Fruit fly (Drosophila melanogaster) whole organism, embryonic: ENCODE measurements around the gene Prx5.

Experiments used
- Abd-B ChIP-seq: fragments of 200-800 bp; sonication (Bioruptor generic); optimal IDR thresholded peaks from 2 replicates; lab custom pipeline; 2018; ENCODE audit warnings: missing biosample characterization, mild to moderate bottlenecking, missing genetic modification characterization, moderate library complexity
- B-H2 ChIP-seq: fragments of 200-800 bp; sonication (Bioruptor generic); optimal IDR thresholded peaks from 2 replicates; lab custom pipeline; 2018; ENCODE audit warnings: missing biosample characterization, mild to moderate bottlenecking, missing genetic modification characterization
- Bteb2 ChIP-seq: fragments of 200-800 bp; sonication (Bioruptor generic); optimal IDR thresholded peaks from 2 replicates; lab custom pipeline; 2016; ENCODE audit warnings: missing biosample characterization, missing genetic modification characterization
- CG10431 ChIP-seq: fragments of 200-800 bp; sonication (Bioruptor generic); optimal IDR thresholded peaks from 3 replicates; lab custom pipeline; 2018; ENCODE audit warnings: missing biosample characterization, mild to moderate bottlenecking, missing genetic modification characterization
- CG10979 ChIP-seq: fragments of 200-800 bp; sonication (Bioruptor generic); optimal IDR thresholded peaks from 2 replicates; lab custom pipeline; 2018; ENCODE audit warnings: missing biosample characterization, mild to moderate bottlenecking, missing genetic modification characterization, moderate library complexity
- CG11456 ChIP-seq: fragments of 200-800 bp; sonication (Bioruptor generic); IDR thresholded peaks from 3 replicates; pipeline ENCODE4 v1.3.6; 2022; ENCODE audit warnings: missing biosample characterization, missing genetic modification characterization
- CG11504 ChIP-seq: fragments of 200-800 bp; sonication (Bioruptor generic); optimal IDR thresholded peaks from 3 replicates; lab custom pipeline; 2019; ENCODE audit warnings: missing biosample characterization, mild to moderate bottlenecking, missing genetic modification characterization, moderate library complexity
- CG12299 ChIP-seq: fragments of 200-800 bp; sonication (Bioruptor generic); optimal IDR thresholded peaks from 2 replicates; lab custom pipeline; 2018; ENCODE audit warnings: missing biosample characterization, mild to moderate bottlenecking, missing genetic modification characterization
- CG14965 ChIP-seq: fragments of 200-800 bp; sonication (Bioruptor generic); optimal IDR thresholded peaks from 2 replicates; lab custom pipeline; 2016; ENCODE audit warnings: missing biosample characterization, missing genetic modification characterization, borderline replicate concordance
- CG1529 ChIP-seq: fragments of 200-800 bp; sonication (Bioruptor generic); optimal IDR thresholded peaks from 3 replicates; lab custom pipeline; 2018; ENCODE audit warnings: missing biosample characterization, missing genetic modification characterization
- CG15601 ChIP-seq: fragments of 200-800 bp; sonication (Bioruptor generic); optimal IDR thresholded peaks from 3 replicates; lab custom pipeline; 2019; ENCODE audit warnings: missing biosample characterization, mild to moderate bottlenecking, missing genetic modification characterization, moderate library complexity
- CG1602 ChIP-seq: fragments of 200-800 bp; sonication (Bioruptor generic); optimal IDR thresholded peaks from 3 replicates; lab custom pipeline; 2016; ENCODE audit warnings: missing biosample characterization, missing genetic modification characterization
- CG18011 ChIP-seq: fragments of 200-800 bp; sonication (Bioruptor generic); optimal IDR thresholded peaks from 2 replicates; lab custom pipeline; 2017; ENCODE audit warnings: missing biosample characterization, missing genetic modification characterization, mild to moderate bottlenecking, moderate library complexity, missing genotype
- CG34224 ChIP-seq: fragments of 200-800 bp; sonication (Bioruptor generic); IDR thresholded peaks from 3 replicates; pipeline ENCODE4 v1.3.6; 2022; ENCODE audit warnings: missing biosample characterization, missing genetic modification characterization; ENCODE audit not compliant: partially characterized antibody
- CG3847 ChIP-seq: fragments of 200-800 bp; sonication (Bioruptor generic); IDR thresholded peaks from 2 replicates; pipeline ENCODE4 v1.3.6; 2022; ENCODE audit warnings: missing biosample characterization, missing genetic modification characterization
- CG6683 ChIP-seq: fragments of 200-800 bp; sonication (Bioruptor generic); optimal IDR thresholded peaks from 2 replicates; lab custom pipeline; 2017; ENCODE audit warnings: missing biosample characterization, mild to moderate bottlenecking, missing genetic modification characterization, missing genetic modification reagents
- CG8359 ChIP-seq: fragments of 200-800 bp; sonication (Bioruptor generic); optimal IDR thresholded peaks from 2 replicates; lab custom pipeline; 2017; ENCODE audit warnings: missing biosample characterization, mild to moderate bottlenecking, missing genetic modification characterization, borderline replicate concordance
- CG9797 ChIP-seq: fragments of 200-800 bp; sonication (Bioruptor generic); optimal IDR thresholded peaks from 3 replicates; lab custom pipeline; 2018; ENCODE audit warnings: missing biosample characterization, mild to moderate bottlenecking, missing genetic modification characterization
- Chrac-16 ChIP-seq: fragments of 200-800 bp; sonication (Bioruptor generic); optimal IDR thresholded peaks from 3 replicates; lab custom pipeline; 2016; ENCODE audit warnings: missing biosample characterization, missing genetic modification characterization
- Dll ChIP-seq: fragments of 200-800 bp; sonication (Bioruptor generic); IDR thresholded peaks from 4 replicates; pipeline ENCODE4 v1.3.6; 2022; ENCODE audit warnings: missing biosample characterization, missing genetic modification characterization; ENCODE audit not compliant: partially characterized antibody
- Ets97D ChIP-seq: fragments of 200-800 bp; sonication (Bioruptor generic); optimal IDR thresholded peaks from 3 replicates; lab custom pipeline; 2016; ENCODE audit warnings: missing biosample characterization, missing genetic modification characterization
- Gug ChIP-seq: fragments of 200-800 bp; sonication (Bioruptor generic); IDR thresholded peaks from 4 replicates; pipeline ENCODE4 v1.3.6; 2022; ENCODE audit warnings: missing biosample characterization, missing genetic modification characterization
- HLH54F ChIP-seq: fragments of 200-800 bp; sonication (Bioruptor generic); optimal IDR thresholded peaks from 3 replicates; lab custom pipeline; 2016; ENCODE audit warnings: missing biosample characterization, missing genetic modification characterization
- Hr3 ChIP-seq: fragments of 200-800 bp; sonication (Bioruptor generic); optimal IDR thresholded peaks from 3 replicates; lab custom pipeline; 2016; ENCODE audit warnings: missing biosample characterization, missing genetic modification characterization
- Oli ChIP-seq: fragments of 200-800 bp; sonication (Bioruptor generic); optimal IDR thresholded peaks from 2 replicates; lab custom pipeline; 2018; ENCODE audit warnings: missing biosample characterization, mild to moderate bottlenecking, missing genetic modification characterization, moderate library complexity
- Opbp ChIP-seq: fragments of 200-800 bp; sonication (Bioruptor generic); IDR thresholded peaks from 3 replicates; pipeline ENCODE4 v1.3.6; 2022; ENCODE audit warnings: missing biosample characterization, missing genetic modification characterization; ENCODE audit not compliant: partially characterized antibody
- Pdp1 ChIP-seq, 2 experiments: fragments of 200-800 bp; sonication (Bioruptor generic); optimal IDR thresholded peaks; 3 replicates each; lab custom pipeline; 2016; ENCODE audit warnings: missing biosample characterization in 2 of 2, missing genetic modification characterization in 2 of 2, mild to moderate bottlenecking in 1 of 2, moderate library complexity in 1 of 2
- Ravus ChIP-seq: fragments of 200-800 bp; sonication (Bioruptor generic); IDR thresholded peaks from 2 replicates; pipeline ENCODE4 v1.3.6; 2022; ENCODE audit warnings: missing biosample characterization, missing genetic modification characterization
- Spps ChIP-seq: fragments of 200-800 bp; sonication (Bioruptor generic); optimal IDR thresholded peaks from 2 replicates; lab custom pipeline; 2018; ENCODE audit warnings: missing biosample characterization, mild to moderate bottlenecking, missing genetic modification characterization
- Ssrp ChIP-seq: fragments of 200-800 bp; sonication (Bioruptor generic); optimal IDR thresholded peaks from 2 replicates; lab custom pipeline; 2018; ENCODE audit warnings: missing biosample characterization, mild to moderate bottlenecking, missing genetic modification characterization, moderate library complexity
- bigmax ChIP-seq: fragments of 200-800 bp; sonication (Bioruptor generic); optimal IDR thresholded peaks from 2 replicates; lab custom pipeline; 2018; ENCODE audit warnings: missing biosample characterization, mild to moderate bottlenecking, missing genetic modification characterization
- cad ChIP-seq: fragments of >200 bp; optimal IDR thresholded peaks from 2 replicates; lab custom pipeline; 2017; ENCODE audit warnings: missing biosample characterization, missing genetic modification characterization
- cato ChIP-seq: fragments of 200-800 bp; sonication (Bioruptor generic); optimal IDR thresholded peaks from 2 replicates; lab custom pipeline; 2016; ENCODE audit warnings: missing biosample characterization, missing genetic modification characterization, borderline replicate concordance
- chif ChIP-seq, 2 experiments: fragments of 200-800 bp; sonication (Bioruptor generic); optimal IDR thresholded peaks; 3 replicates each; lab custom pipeline; 2016; ENCODE audit warnings: missing biosample characterization in 2 of 2, missing genetic modification characterization in 2 of 2
- chinmo ChIP-seq: fragments of 200-800 bp; sonication (Bioruptor generic); IDR thresholded peaks from 4 replicates; pipeline ENCODE4 v1.3.6; 2022; ENCODE audit warnings: missing biosample characterization, missing genetic modification characterization; ENCODE audit not compliant: partially characterized antibody
- cwo ChIP-seq: fragments of 200-800 bp; sonication (Bioruptor generic); optimal IDR thresholded peaks from 3 replicates; lab custom pipeline; 2017; ENCODE audit warnings: missing biosample characterization, missing genetic modification characterization, mild to moderate bottlenecking, moderate library complexity, missing genetic modification reagents
- danr ChIP-seq: fragments of 200-800 bp; sonication (Bioruptor generic); IDR thresholded peaks from 2 replicates; pipeline ENCODE4 v1.3.6; 2022; ENCODE audit warnings: missing biosample characterization, missing genetic modification characterization
- ftz-f1 ChIP-seq: fragments of 200-800 bp; sonication (Bioruptor generic); optimal IDR thresholded peaks from 2 replicates; lab custom pipeline; 2016; ENCODE audit warnings: missing biosample characterization, missing genetic modification characterization
- fu2 ChIP-seq: fragments of 200-800 bp; sonication (Bioruptor generic); optimal IDR thresholded peaks from 2 replicates; lab custom pipeline; 2016; ENCODE audit warnings: missing biosample characterization, missing genetic modification characterization
- gro ChIP-seq: fragments of 200-800 bp; sonication (Bioruptor generic); optimal IDR thresholded peaks from 2 replicates; lab custom pipeline; 2016; ENCODE audit warnings: missing biosample characterization, missing genetic modification characterization
- maf-S ChIP-seq: fragments of 200-800 bp; sonication (Bioruptor generic); optimal IDR thresholded peaks from 2 replicates; lab custom pipeline; 2016; ENCODE audit warnings: missing biosample characterization, missing genetic modification characterization
- org-1 ChIP-seq: fragments of 200-800 bp; sonication (Bioruptor generic); optimal IDR thresholded peaks from 2 replicates; lab custom pipeline; 2017; ENCODE audit warnings: missing biosample characterization, missing genetic modification characterization
- peb ChIP-seq: fragments of 200-800 bp; sonication (Bioruptor generic); IDR thresholded peaks from 2 replicates; pipeline ENCODE4 v1.3.6; 2022; ENCODE audit warnings: missing biosample characterization, missing genetic modification characterization
- pnt ChIP-seq: fragments of 200-800 bp; sonication (Bioruptor generic); optimal IDR thresholded peaks from 3 replicates; lab custom pipeline; 2016; ENCODE audit warnings: missing biosample characterization, missing genetic modification characterization
- repo ChIP-seq: fragments of 200-800 bp; sonication (Bioruptor generic); optimal IDR thresholded peaks from 2 replicates; lab custom pipeline; 2016; ENCODE audit warnings: missing biosample characterization, missing genetic modification characterization
- sens ChIP-seq: fragments of 200-800 bp; sonication (Bioruptor generic); peaks from one replicate; lab custom pipeline; 2016; ENCODE audit warnings: missing biosample characterization, missing genetic modification characterization
- trem ChIP-seq: fragments of 200-800 bp; optimal IDR thresholded peaks from 3 replicates; lab custom pipeline; 2019; ENCODE audit warnings: missing biosample characterization, mild to moderate bottlenecking, missing genetic modification characterization, moderate library complexity
- vfl ChIP-seq: fragments of 200-800 bp; sonication (Bioruptor generic); optimal IDR thresholded peaks from 2 replicates; lab custom pipeline; 2016; ENCODE audit warnings: missing biosample characterization, missing genetic modification characterization
- vnd ChIP-seq: fragments of 200-800 bp; sonication (Bioruptor generic); IDR thresholded peaks from 3 replicates; pipeline ENCODE4 v1.3.6; 2022; ENCODE audit warnings: missing biosample characterization, missing genetic modification characterization; ENCODE audit not compliant: partially characterized antibody
- vvl ChIP-seq: fragments of 200-800 bp; sonication (Bioruptor generic); IDR thresholded peaks from 2 replicates; pipeline ENCODE4 v1.3.6; 2022; ENCODE audit warnings: missing biosample characterization, missing genetic modification characterization
- wor ChIP-seq: fragments of 200-800 bp; sonication (Bioruptor generic); IDR thresholded peaks from 2 replicates; pipeline ENCODE4 v1.3.6; 2022; ENCODE audit warnings: missing biosample characterization, missing genetic modification characterization

Prx5 gene

dm6 chr3R:18166261-18166720 is 782 bp downstream of the Prx5 start (continued):
- TF ChIP-seq fu2 (no peak), chinmo (GFP tag; lab: Robert Waterston, UW) (peak; percentile 94), ftz-f1 (GFP tag; lab: Kevin White, UChicago) (no peak), cwo (GFP tag; lab: Kevin White, UChicago) (no peak), pnt (GFP tag; lab: Kevin White, UChicago) (no peak), cad (GFP tag; lab: Kevin White, UChicago) (no peak), chif (GFP tag; optimal IDR thresholded peaks at IDR 0.05; lab: Kevin White, UChicago) (no peak), maf-S (GFP tag; lab: Kevin White, UChicago) (no peak), Ets97D (GFP tag; lab: Kevin White, UChicago) (no peak), cato (no peak), Opbp (GFP tag; lab: Robert Waterston, UW) (no peak), bigmax (GFP tag; lab: Kevin White, UChicago) (no peak), peb (GFP tag; lab: Robert Waterston, UW) (no peak), Spps (tag; lab: Kevin White, UChicago) (no peak), CG18011 (GFP tag; lab: Kevin White, UChicago) (no peak), Chrac-16 (no peak), CG10431 (no peak), org-1 (GFP tag; lab: Kevin White, UChicago) (no peak), Bteb2 (GFP tag; lab: Kevin White, UChicago) (no peak), Hr3 (GFP tag; lab: Kevin White, UChicago) (no peak), CG3847 (GFP tag; lab: Robert Waterston, UW) (peak; percentile 28; the same call in 1 of the 2 replicates), vnd (GFP tag; lab: Robert Waterston, UW) (no peak), gro (GFP tag; lab: Kevin White, UChicago) (no peak), CG15601 (tag; lab: Kevin White, UChicago) (no peak), vfl (GFP tag; lab: Kevin White, UChicago) (no peak), CG8359 (GFP tag; lab: Kevin White, UChicago) (no peak), CG9797 (no peak), Ravus (GFP tag; lab: Robert Waterston, UW) (no peak), vvl (GFP tag; lab: Robert Waterston, UW) (no peak), Pdp1 (GFP tag; optimal IDR thresholded peaks at IDR 0.05; lab: Kevin White, UChicago) (peak in 1 of 2 experiments; percentile 94), B-H2 (GFP tag; lab: Kevin White, UChicago) (no peak), Ssrp (tag; lab: Kevin White, UChicago) (no peak), CG10979 (tag; lab: Kevin White, UChicago) (no peak), Oli (tag; lab: Kevin White, UChicago) (no peak), trem (tag; lab: Kevin White, UChicago) (peak; percentile 27), repo (GFP tag; lab: Kevin White, UChicago) (no peak), CG34224 (GFP tag; lab: Robert Waterston, UW) (no peak), CG12299 (tag; lab: Kevin White, UChicago) (no peak), wor (GFP tag; lab: Robert Waterston, UW) (no peak), CG1602 (GFP tag; lab: Kevin White, UChicago) (no peak), Abd-B (GFP tag; lab: Kevin White, UChicago) (no peak), CG11504 (tag; lab: Kevin White, UChicago) (peak; percentile 25), CG6683 (GFP tag; lab: Kevin White, UChicago) (no peak), Dll (GFP tag; lab: Robert Waterston, UW) (no peak; the same call in 3 of the 4 replicates), danr (GFP tag; lab: Robert Waterston, UW) (no peak), Gug (GFP tag; lab: Robert Waterston, UW) (peak; percentile 32; the same call in 2 of the 4 replicates), CG1529 (GFP tag; lab: Kevin White, UChicago) (no peak), sens (GFP tag; lab: Kevin White, UChicago) (peak; percentile 72), HLH54F (GFP tag; lab: Kevin White, UChicago) (no peak), CG14965 (GFP tag; lab: Kevin White, UChicago) (no peak), CG11456 (no peak)
